Worm (Caenorhabditis elegans): ENCODE results near the gene pdi-2.

Gene pdi-2

DNA sequence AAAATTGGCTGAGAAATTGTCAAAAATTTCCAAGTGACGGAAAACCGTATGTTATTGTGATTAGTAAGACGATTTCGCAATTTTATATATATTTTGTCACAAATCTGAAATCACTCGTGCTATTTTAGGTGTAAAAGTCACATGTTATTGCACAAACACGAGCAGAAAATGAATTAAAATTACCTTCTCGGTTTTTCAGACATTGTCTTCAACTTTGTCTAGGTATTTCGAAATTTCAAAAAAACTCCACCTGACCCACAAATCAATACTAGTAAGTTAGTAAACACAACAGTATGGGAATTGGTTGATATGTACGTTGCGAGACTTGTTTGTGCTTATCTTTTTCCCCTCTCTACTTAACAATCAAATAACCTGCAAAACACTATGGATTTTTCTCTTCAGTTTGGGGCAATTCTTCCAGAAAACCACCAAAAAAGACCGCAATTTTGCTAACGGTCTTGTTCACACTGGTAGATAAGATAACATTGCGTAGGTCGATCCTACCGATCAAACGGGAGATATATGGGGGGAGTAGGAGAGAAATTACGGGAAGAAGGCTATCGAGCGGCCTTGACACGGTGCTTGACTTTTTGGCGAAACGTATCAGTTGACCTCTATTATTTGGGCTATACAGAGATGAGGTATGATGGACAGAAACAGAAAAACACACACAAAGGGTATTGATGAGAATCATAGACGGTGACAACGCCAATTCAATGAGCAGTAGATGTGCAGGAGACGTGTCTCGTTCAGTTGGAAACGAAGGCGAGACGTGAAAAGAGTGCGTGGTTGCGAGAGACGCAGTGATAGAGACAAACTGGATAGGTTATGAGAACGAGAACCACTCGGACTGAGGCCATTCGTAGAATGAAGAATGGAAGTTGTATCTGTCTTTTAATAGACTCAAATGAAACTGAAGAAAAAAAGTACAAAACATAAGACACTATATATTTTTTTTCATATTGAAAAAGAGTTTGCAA lies 1.8 kb upstream of the pdi-2 start, which contains the start of gene C07A12.7:
C07A12.7 (minus strand) TSS at position 308 of the 980 bp plus-strand sequence.
- TF ChIP-seq cnd-1 (tag; optimal IDR thresholded peaks at IDR 0.05) (no peak), nhr-76 (tag; optimal IDR thresholded peaks at IDR 0.05) (no peak), unc-39 (tag; optimal IDR thresholded peaks at IDR 0.05) (no peak), ztf-11 (tag; optimal IDR thresholded peaks at IDR 0.05) (no peak), nhr-2 (tag; optimal IDR thresholded peaks at IDR 0.05) (peak; percentile 39), mep-1 (tag; optimal IDR thresholded peaks at IDR 0.05) (no peak), flh-1 (GFP tag; optimal IDR thresholded peaks at IDR 0.05) (no peak), elt-3 (tag; optimal IDR thresholded peaks at IDR 0.05) (no peak), unc-120 (tag; optimal IDR thresholded peaks at IDR 0.05; ENCODE audit: poor library complexity, severe bottlenecking) (no peak), ham-2 (GFP tag; optimal IDR thresholded peaks at IDR 0.05) (peak; percentile 81), unc-62 (GFP tag; optimal IDR thresholded peaks at IDR 0.05) (peak; percentile 62), hlh-1 (tag; optimal IDR thresholded peaks at IDR 0.05) (no peak), ces-1 (GFP tag; optimal IDR thresholded peaks at IDR 0.05) (peak; percentile 3), ceh-39 (tag; optimal IDR thresholded peaks at IDR 0.05) (no peak), elt-1 (tag; optimal IDR thresholded peaks at IDR 0.05; ENCODE audit: borderline replicate concordance, insufficient read depth) (peak; percentile 85), drap-1 (GFP tag; optimal IDR thresholded peaks at IDR 0.05) (peak; percentile 3), bed-3 (GFP tag; optimal IDR thresholded peaks at IDR 0.05) (no peak), lin-32 (GFP tag; optimal IDR thresholded peaks at IDR 0.05) (no peak), mls-2 (tag; optimal IDR thresholded peaks at IDR 0.05) (no peak)

ce11 chrX:4523315-4523714 lies 640 bp upstream of the pdi-2 start:
- TF ChIP-seq unc-120 (tag; optimal IDR thresholded peaks at IDR 0.05; ENCODE audit: poor library complexity, severe bottlenecking) (no peak), pha-4 (tag; optimal IDR thresholded peaks at IDR 0.05) (no peak), mab-5 (tag; optimal IDR thresholded peaks at IDR 0.05) (no peak)

- TF ChIP-seq ceh-39 (tag; optimal IDR thresholded peaks at IDR 0.05) (no peak), nhr-2 (tag; optimal IDR thresholded peaks at IDR 0.05) (no peak), blmp-1 (tag; optimal IDR thresholded peaks at IDR 0.05) (no peak), elt-1 (tag; optimal IDR thresholded peaks at IDR 0.05; ENCODE audit: borderline replicate concordance, insufficient read depth) (no peak), ztf-11 (tag; optimal IDR thresholded peaks at IDR 0.05) (no peak), M03D4.4 (tag; optimal IDR thresholded peaks at IDR 0.05) (no peak), cnd-1 (tag; optimal IDR thresholded peaks at IDR 0.05) (no peak), ceh-83 (GFP tag; optimal IDR thresholded peaks at IDR 0.05) (no peak), flh-1 (GFP tag; optimal IDR thresholded peaks at IDR 0.05) (no peak), tbx-8 (GFP tag; optimal IDR thresholded peaks at IDR 0.05) (no peak), nhr-76 (tag; optimal IDR thresholded peaks at IDR 0.05) (no peak), lin-32 (GFP tag; optimal IDR thresholded peaks at IDR 0.05) (no peak), nhr-28 (tag; optimal IDR thresholded peaks at IDR 0.05) (no peak), lsy-2 (tag; optimal IDR thresholded peaks at IDR 0.05) (no peak), pha-4 (tag; optimal IDR thresholded peaks at IDR 0.05) (no peak), elt-3 (tag; optimal IDR thresholded peaks at IDR 0.05) (no peak), bed-3 (GFP tag; optimal IDR thresholded peaks at IDR 0.05) (no peak), mls-2 (tag; optimal IDR thresholded peaks at IDR 0.05) (no peak), zip-8 (tag; optimal IDR thresholded peaks at IDR 0.05) (no peak)
These were observed 889 bp downstream of the pdi-2 start for ce11 chrX:4524844-4525243.

- TF ChIP-seq mab-5 (tag; optimal IDR thresholded peaks at IDR 0.05): no peak
- TF ChIP-seq pha-4 (tag; optimal IDR thresholded peaks at IDR 0.05): no peak
- TF ChIP-seq drap-1 (GFP tag; optimal IDR thresholded peaks at IDR 0.05): no peak
- no peak for TF ChIP-seq zip-8 (tag; optimal IDR thresholded peaks at IDR 0.05)
- TF ChIP-seq nhr-237 (tag; optimal IDR thresholded peaks at IDR 0.05): no peak
- TF ChIP-seq lsy-2 (tag; optimal IDR thresholded peaks at IDR 0.05): no peak
- no peak for TF ChIP-seq nhr-12 (tag; optimal IDR thresholded peaks at IDR 0.05)
- no peak for TF ChIP-seq hlh-1 (tag; optimal IDR thresholded peaks at IDR 0.05)
- TF ChIP-seq elt-1 (tag; optimal IDR thresholded peaks at IDR 0.05; ENCODE audit: borderline replicate concordance, insufficient read depth): no peak
- no peak for TF ChIP-seq sem-2 (GFP tag; optimal IDR thresholded peaks at IDR 0.05)
These were observed 2.5 kb downstream of the pdi-2 start for ce11 chrX:4526412-4526811.

All from whole organism, mixed stage, embryonic.